Worm (Caenorhabditis elegans) whole organism, L2 larva: ENCODE results near the gene ZC239.15.

Source experiments
- C34F6.9 ChIP-seq: fragments of 150-350 bp; optimal IDR thresholded peaks from 2 replicates; lab custom pipeline; 2014; ENCODE audit warnings: missing biosample characterization, missing genetic modification characterization
- F13H6.1 ChIP-seq: sonication (generic microtip); optimal IDR thresholded peaks from 2 replicates; lab custom pipeline; 2016; ENCODE audit warnings: missing genetic modification characterization, missing compliant biosample characterization
- Y55F3AM.14 ChIP-seq: fragments of 200-800 bp; sonication (Bioruptor generic); optimal IDR thresholded peaks from 2 replicates; lab custom pipeline; 2018; ENCODE audit warnings: mild to moderate bottlenecking, missing genetic modification characterization, missing compliant biosample characterization
- ZK546.5 ChIP-seq: sonication (generic microtip); optimal IDR thresholded peaks from 2 replicates; lab custom pipeline; 2017; ENCODE audit warnings: missing biosample characterization, missing genetic modification characterization
- alr-1 ChIP-seq: fragments of 150-350 bp; optimal IDR thresholded peaks from 2 replicates; lab custom pipeline; 2014; ENCODE audit warnings: missing biosample characterization, missing genetic modification characterization
- ama-1 ChIP-seq: fragments of 150-350 bp; optimal IDR thresholded peaks from 2 replicates; lab custom pipeline; 2018; ENCODE audit warnings: inconsistent platforms
- blmp-1 ChIP-seq: sonication (generic microtip); optimal IDR thresholded peaks from 2 replicates; lab custom pipeline; 2017; ENCODE audit warnings: missing genetic modification characterization, mild to moderate bottlenecking, missing compliant biosample characterization, antibody characterized with exemption, moderate library complexity; ENCODE audit not compliant: insufficient read depth
- ceh-16 ChIP-seq: fragments of 150-350 bp; optimal IDR thresholded peaks from 2 replicates; lab custom pipeline; 2014; ENCODE audit warnings: missing biosample characterization, missing genetic modification characterization
- ceh-82 ChIP-seq: fragments of 150-350 bp; optimal IDR thresholded peaks from 2 replicates; lab custom pipeline; 2014; ENCODE audit warnings: missing biosample characterization, missing genetic modification characterization
- crh-2 ChIP-seq: sonication (generic microtip); optimal IDR thresholded peaks from 2 replicates; lab custom pipeline; 2017; ENCODE audit warnings: missing biosample characterization, missing genetic modification characterization
- dmd-4 ChIP-seq: sonication (generic microtip); optimal IDR thresholded peaks from 2 replicates; lab custom pipeline; 2017; ENCODE audit warnings: missing biosample characterization, missing genetic modification characterization
- elt-1 ChIP-seq: fragments of 150-350 bp; optimal IDR thresholded peaks from 2 replicates; lab custom pipeline; 2014; ENCODE audit warnings: missing biosample characterization, missing genetic modification characterization
- elt-3 ChIP-seq: sonication (generic microtip); optimal IDR thresholded peaks from 2 replicates; lab custom pipeline; 2017; ENCODE audit warnings: missing biosample characterization, missing genetic modification characterization
- fos-1 ChIP-seq: fragments of 150-350 bp; optimal IDR thresholded peaks from 2 replicates; lab custom pipeline; 2014; ENCODE audit warnings: missing biosample characterization, missing genetic modification characterization
- lin-11 ChIP-seq: fragments of 150-350 bp; sonication (generic microtip); optimal IDR thresholded peaks from 2 replicates; lab custom pipeline; 2014; ENCODE audit warnings: missing biosample characterization, missing genetic modification characterization, inconsistent platforms, mixed read lengths
- lsy-2 ChIP-seq, 2 experiments: fragments of 150-350 bp in 1 of 2; sonication (generic microtip) in 1 of 2; optimal IDR thresholded peaks; 2 replicates each; lab custom pipeline; 2014 to 2017; ENCODE audit warnings: missing biosample characterization in 2 of 2, missing genetic modification characterization in 2 of 2
- mab-5 ChIP-seq: fragments of 150-350 bp; optimal IDR thresholded peaks from 2 replicates; lab custom pipeline; 2014; ENCODE audit warnings: missing biosample characterization, missing genetic modification characterization
- mbf-1 ChIP-seq: sonication (generic microtip); optimal IDR thresholded peaks from 2 replicates; lab custom pipeline; 2017; ENCODE audit warnings: missing biosample characterization, missing genetic modification characterization
- mdl-1 ChIP-seq, 2 experiments: fragments of 150-350 bp in 1 of 2; sonication (generic microtip) in 1 of 2; optimal IDR thresholded peaks; 2 replicates each; lab custom pipeline; 2017; ENCODE audit warnings: missing biosample characterization in 2 of 2, missing genetic modification characterization in 2 of 2
- nhr-10 ChIP-seq: sonication (generic microtip); optimal IDR thresholded peaks from 2 replicates; lab custom pipeline; 2017; ENCODE audit warnings: missing biosample characterization, missing genetic modification characterization
- nhr-11 ChIP-seq: fragments of 150-350 bp; optimal IDR thresholded peaks from 2 replicates; lab custom pipeline; 2014; ENCODE audit warnings: missing biosample characterization, missing genetic modification characterization
- nhr-12 ChIP-seq: fragments of 150-350 bp; optimal IDR thresholded peaks from 2 replicates; lab custom pipeline; 2014; ENCODE audit warnings: missing biosample characterization, missing genetic modification characterization
- nhr-129 ChIP-seq: fragments of 150-350 bp; optimal IDR thresholded peaks from 2 replicates; lab custom pipeline; 2014; ENCODE audit warnings: missing biosample characterization, missing genetic modification characterization
- nhr-21 ChIP-seq: fragments of 150-350 bp; optimal IDR thresholded peaks from 2 replicates; lab custom pipeline; 2014; ENCODE audit warnings: missing biosample characterization, missing genetic modification characterization
- nhr-23 ChIP-seq: fragments of 150-350 bp; optimal IDR thresholded peaks from 2 replicates; lab custom pipeline; 2014; ENCODE audit warnings: missing biosample characterization, missing genetic modification reagents, missing genetic modification characterization
- nhr-237 ChIP-seq: fragments of 150-350 bp; optimal IDR thresholded peaks from 2 replicates; lab custom pipeline; 2014; ENCODE audit warnings: missing biosample characterization, missing genetic modification characterization
- nhr-25 ChIP-seq: fragments of 150-350 bp; sonication (generic microtip); optimal IDR thresholded peaks from 3 replicates; lab custom pipeline; 2014; ENCODE audit warnings: missing biosample characterization, missing genetic modification characterization
- skn-1 ChIP-seq: sonication (generic microtip); optimal IDR thresholded peaks from 2 replicates; lab custom pipeline; 2017; ENCODE audit warnings: missing biosample characterization, missing genetic modification characterization
- sma-3 ChIP-seq: sonication (generic microtip); optimal IDR thresholded peaks from 2 replicates; lab custom pipeline; 2016; ENCODE audit warnings: missing genetic modification reagents, missing genetic modification characterization, missing compliant biosample characterization
- sma-9 ChIP-seq, 2 experiments: fragments of 150-350 bp in 1 of 2; sonication (generic microtip) in 1 of 2; optimal IDR thresholded peaks; 2 replicates each; lab custom pipeline; 2014 to 2016; ENCODE audit warnings: missing genetic modification characterization in 2 of 2, mild to moderate bottlenecking in 1 of 2, missing biosample characterization in 1 of 2, missing compliant biosample characterization in 1 of 2, missing genetic modification reagents in 1 of 2, moderate library complexity in 1 of 2
- unc-39 ChIP-seq: fragments of 150-350 bp; optimal IDR thresholded peaks from 2 replicates; lab custom pipeline; 2014; ENCODE audit warnings: missing biosample characterization, missing genetic modification characterization
- unc-55 ChIP-seq: fragments of 150-350 bp; sonication (generic microtip); optimal IDR thresholded peaks from 3 replicates; lab custom pipeline; 2014; ENCODE audit warnings: missing biosample characterization, missing genetic modification reagents, missing genetic modification characterization
- unc-62 ChIP-seq: fragments of 150-350 bp; optimal IDR thresholded peaks from 2 replicates; lab custom pipeline; 2014; ENCODE audit warnings: missing biosample characterization, missing genetic modification reagents, missing genetic modification characterization
- ztf-1 ChIP-seq: fragments of 200-800 bp; sonication (Bioruptor generic); conservative IDR thresholded peaks from 2 replicates; pipeline ENCODE4 v1.3.6; 2022; ENCODE audit warnings: missing genetic modification characterization, missing compliant biosample characterization
- ztf-11 ChIP-seq: sonication (generic microtip); optimal IDR thresholded peaks from 2 replicates; lab custom pipeline; 2017; ENCODE audit warnings: missing biosample characterization, missing genetic modification characterization

ZC239.15 gene

ce11 chrII:3244070-3244469 is 19.5 kb upstream of the ZC239.15 start, which contains the start of gene C17F4.12:
Gene C17F4.12, minus strand, starts transcription at chrII:3244170.
- no peak for TF ChIP-seq nhr-10
- TF ChIP-seq elt-1 (tag; lab: Kevin White, UChicago) = no peak
- no peak for TF ChIP-seq ZK546.5 (tag; lab: Kevin White, UChicago)
- TF ChIP-seq F13H6.1 = no peak
- TF ChIP-seq blmp-1 (tag; lab: Kevin White, UChicago) = no peak
- TF ChIP-seq sma-9 (GFP tag; optimal IDR thresholded peaks at IDR 0.05; lab: Kevin White, UChicago) = no peak
- TF ChIP-seq sma-9 (tag; optimal IDR thresholded peaks at IDR 0.05; lab: Kevin White, UChicago) = no peak
- no peak for TF ChIP-seq ceh-82 (tag; lab: Kevin White, UChicago)
- TF ChIP-seq nhr-12 (tag; lab: Kevin White, UChicago) = no peak
- no peak for TF ChIP-seq elt-3
- no peak for TF ChIP-seq dmd-4 (tag; lab: Kevin White, UChicago)
- no peak for TF ChIP-seq sma-3 (GFP tag; lab: Kevin White, UChicago)
- TF ChIP-seq nhr-129 (tag; lab: Kevin White, UChicago) = no peak

DNA sequence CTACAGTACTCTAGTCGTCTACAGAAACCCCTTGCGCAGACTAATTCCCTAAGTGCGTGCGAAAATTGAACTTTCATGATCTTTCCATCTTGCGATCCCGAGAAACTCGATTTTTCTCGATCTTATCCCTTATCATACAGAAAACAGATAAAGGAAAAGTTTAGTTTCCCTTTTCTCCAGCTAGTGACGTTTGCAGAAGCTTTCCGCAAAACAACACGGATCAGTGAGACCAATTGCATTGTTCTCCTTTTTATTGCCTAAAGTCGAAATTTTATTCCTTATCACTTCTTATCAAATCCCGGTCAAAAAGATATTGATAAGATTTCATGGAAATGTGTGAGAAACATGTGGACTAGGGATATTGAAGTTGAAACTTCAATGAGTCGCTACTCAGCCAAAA is 17.3 kb upstream of the ZC239.15 start:
- TF ChIP-seq ztf-11 (tag; lab: Kevin White, UChicago) = no peak
- TF ChIP-seq Y55F3AM.14 (GFP tag; lab: Kevin White, UChicago) = no peak
- no peak for TF ChIP-seq fos-1 (tag; lab: Kevin White, UChicago)
- TF ChIP-seq lsy-2 (tag; optimal IDR thresholded peaks at IDR 0.05; lab: Kevin White, UChicago) = no peak
- no peak for TF ChIP-seq nhr-11
- TF ChIP-seq ztf-1 (GFP tag; lab: Robert Waterston, UW) = no peak
- TF ChIP-seq nhr-21 (tag; lab: Kevin White, UChicago) = peak; percentile 68
- TF ChIP-seq blmp-1 (tag; lab: Kevin White, UChicago) = peak; percentile 9
- no peak for TF ChIP-seq alr-1 (tag; lab: Kevin White, UChicago)
- no peak for TF ChIP-seq nhr-23 (tag; lab: Kevin White, UChicago)
- TF ChIP-seq mab-5 = no peak

ce11 chrII:3240207-3240606 is 15.7 kb upstream of the ZC239.15 start, which contains the start of gene C17F4.3:
Gene C17F4.3, plus strand, starts transcription at chrII:3240507.
- no peak for TF ChIP-seq nhr-21 (tag; lab: Kevin White, UChicago)
- no peak for TF ChIP-seq unc-62 (GFP tag; lab: Kevin White, UChicago)
- TF ChIP-seq elt-1 (tag; lab: Kevin White, UChicago) = no peak
- TF ChIP-seq lsy-2 (tag; optimal IDR thresholded peaks at IDR 0.05; lab: Kevin White, UChicago) = no peak
- TF ChIP-seq ztf-1 (GFP tag; lab: Robert Waterston, UW) = no peak
- TF ChIP-seq unc-39 = no peak
- no peak for TF ChIP-seq fos-1 (tag; lab: Kevin White, UChicago)
- TF ChIP-seq mbf-1 (tag; lab: Kevin White, UChicago) = no peak
- no peak for TF ChIP-seq nhr-25 (tag; lab: Kevin White, UChicago)

DNA sequence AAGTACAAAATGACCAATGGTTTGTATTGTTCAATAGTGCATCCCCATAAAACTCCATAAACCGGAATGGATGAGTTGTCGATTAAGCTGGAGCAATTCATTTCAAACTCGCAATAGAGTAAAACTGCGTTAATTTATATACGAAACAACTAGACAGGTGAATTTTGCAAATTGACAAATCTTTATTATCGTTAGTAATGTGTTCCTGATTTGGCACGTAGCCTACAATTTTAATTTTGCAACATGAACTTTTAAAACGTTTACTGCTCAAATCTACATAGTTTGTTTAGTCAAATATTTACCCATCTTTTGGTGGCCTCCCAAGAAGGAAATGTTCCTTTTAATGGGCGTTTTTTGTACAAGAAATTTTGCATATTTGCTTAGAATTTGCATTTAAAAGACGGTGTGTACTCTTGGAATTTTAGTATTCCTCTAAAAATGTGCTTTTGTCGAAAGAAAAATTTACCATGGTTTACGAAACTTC is 12.5 kb upstream of the ZC239.15 start, which contains the start of the genes srz-67 and C17F4.11:
Gene srz-67 (minus strand): TSS at position 101 of the 484 bp plus-strand sequence.
Gene C17F4.11 (plus strand): TSS at position 434 of the 484 bp plus-strand sequence.
- TF ChIP-seq skn-1 = no peak
- no peak for TF ChIP-seq nhr-237
- no peak for TF ChIP-seq lin-11 (tag; lab: Kevin White, UChicago)
- TF ChIP-seq C34F6.9 (tag; lab: Kevin White, UChicago) = no peak
- TF ChIP-seq ztf-1 (GFP tag; lab: Robert Waterston, UW) = no peak
- no peak for TF ChIP-seq ama-1
- TF ChIP-seq mdl-1 (tag; optimal IDR thresholded peaks at IDR 0.05; lab: Kevin White, UChicago) = no peak
- TF ChIP-seq unc-55 = no peak
- no peak for TF ChIP-seq ceh-16
- no peak for TF ChIP-seq blmp-1 (tag; lab: Kevin White, UChicago)
- no peak for TF ChIP-seq ceh-82 (tag; lab: Kevin White, UChicago)
- no peak for TF ChIP-seq nhr-21 (tag; lab: Kevin White, UChicago)
- no peak for TF ChIP-seq crh-2 (tag; lab: Kevin White, UChicago)
- no peak for TF ChIP-seq unc-62 (GFP tag; lab: Kevin White, UChicago)
